Fruit fly (Drosophila melanogaster) whole organism, prepupa: ENCODE measurements around the gene sick.

Experiments
- CG10669 ChIP-seq: fragments of 200-800 bp; sonication (Bioruptor generic); optimal IDR thresholded peaks from 3 replicates; lab custom pipeline; 2018; ENCODE audit warnings: missing biosample characterization, mild to moderate bottlenecking, missing genetic modification characterization, moderate library complexity
- CG11294 ChIP-seq: fragments of 200-800 bp; sonication (Bioruptor generic); IDR thresholded peaks from 2 replicates; pipeline ENCODE4 v1.3.6; 2022; ENCODE audit warnings: missing biosample characterization, missing genetic modification characterization
- CG11762 ChIP-seq: fragments of 200-800 bp; sonication (Bioruptor generic); optimal IDR thresholded peaks from 3 replicates; lab custom pipeline; 2016; ENCODE audit warnings: missing biosample characterization, missing genetic modification characterization; ENCODE audit not compliant: insufficient read depth
- CG16779 ChIP-seq: fragments of 200-800 bp; sonication (Bioruptor generic); optimal IDR thresholded peaks from 3 replicates; lab custom pipeline; 2017; ENCODE audit warnings: missing biosample characterization, mild to moderate bottlenecking, missing genetic modification characterization
- CG31627 ChIP-seq: fragments of 200-800 bp; sonication (Bioruptor generic); optimal IDR thresholded peaks from 3 replicates; lab custom pipeline; 2016; ENCODE audit warnings: missing biosample characterization, missing genetic modification characterization
- CG6163 ChIP-seq: fragments of 200-800 bp; sonication (Bioruptor generic); IDR thresholded peaks from 3 replicates; pipeline ENCODE4 v1.3.6; 2022; ENCODE audit warnings: missing biosample characterization, missing genetic modification characterization
- CG6792 ChIP-seq: fragments of 200-800 bp; sonication (Bioruptor generic); optimal IDR thresholded peaks from 3 replicates; lab custom pipeline; 2016; ENCODE audit warnings: missing biosample characterization, missing genetic modification characterization
- CG6808 ChIP-seq: fragments of 200-800 bp; sonication (Bioruptor generic); optimal IDR thresholded peaks from 3 replicates; lab custom pipeline; 2017; ENCODE audit warnings: missing biosample characterization, missing genetic modification characterization, mild to moderate bottlenecking, moderate library complexity, missing genetic modification reagents
- CG6854 ChIP-seq: fragments of 200-800 bp; sonication (Bioruptor generic); optimal IDR thresholded peaks from 2 replicates; lab custom pipeline; 2017; ENCODE audit warnings: missing biosample characterization, mild to moderate bottlenecking, missing genetic modification characterization
- CG8319 ChIP-seq: fragments of 200-800 bp; sonication (Bioruptor generic); optimal IDR thresholded peaks from 3 replicates; lab custom pipeline; 2016; ENCODE audit warnings: missing biosample characterization, missing genetic modification characterization
- CG9139 ChIP-seq: fragments of 200-800 bp; sonication (Bioruptor generic); optimal IDR thresholded peaks from 3 replicates; lab custom pipeline; 2017; ENCODE audit warnings: missing biosample characterization, mild to moderate bottlenecking, missing genetic modification characterization
- Eip75B ChIP-seq: fragments of 200-800 bp; sonication (Bioruptor generic); optimal IDR thresholded peaks from 3 replicates; lab custom pipeline; 2016; ENCODE audit warnings: missing biosample characterization, missing genetic modification characterization
- Eip78C ChIP-seq: fragments of 200-800 bp; sonication (Bioruptor generic); peaks from one replicate; lab custom pipeline; 2016; ENCODE audit warnings: missing biosample characterization, missing genetic modification characterization
- Eip93F ChIP-seq: fragments of 200-800 bp; sonication (Bioruptor generic); optimal IDR thresholded peaks from 2 replicates; lab custom pipeline; 2016; ENCODE audit warnings: missing biosample characterization, mild to moderate bottlenecking, missing genetic modification characterization
- Smox ChIP-seq: fragments of 200-800 bp; sonication (Bioruptor generic); optimal IDR thresholded peaks from 3 replicates; lab custom pipeline; 2016; ENCODE audit warnings: missing biosample characterization, missing genetic modification characterization
- Sox102F ChIP-seq: fragments of 200-800 bp; sonication (Bioruptor generic); optimal IDR thresholded peaks from 2 replicates; lab custom pipeline; 2016; ENCODE audit warnings: missing biosample characterization, mild to moderate bottlenecking, missing genetic modification characterization
- Sox14 ChIP-seq: fragments of 200-800 bp; sonication (Bioruptor generic); optimal IDR thresholded peaks from 3 replicates; lab custom pipeline; 2016; ENCODE audit warnings: missing biosample characterization, missing genetic modification characterization
- achi ChIP-seq: fragments of 200-800 bp; sonication (Bioruptor generic); optimal IDR thresholded peaks from 3 replicates; lab custom pipeline; 2016; ENCODE audit warnings: missing biosample characterization, missing genetic modification characterization
- cyc ChIP-seq: fragments of 200-800 bp; sonication (Bioruptor generic); optimal IDR thresholded peaks from 3 replicates; lab custom pipeline; 2016; ENCODE audit warnings: missing biosample characterization, missing genetic modification characterization
- dsx ChIP-seq: fragments of 200-800 bp; optimal IDR thresholded peaks from 3 replicates; lab custom pipeline; 2019; ENCODE audit warnings: missing biosample characterization, mild to moderate bottlenecking, missing genetic modification characterization, moderate library complexity; ENCODE audit not compliant: poor library complexity, severe bottlenecking
- eg ChIP-seq: fragments of 200-800 bp; sonication (Bioruptor generic); IDR thresholded peaks from 3 replicates; pipeline ENCODE4 v1.3.6; 2022; ENCODE audit warnings: missing biosample characterization, missing genetic modification characterization
- esn ChIP-seq: fragments of 200-800 bp; sonication (Bioruptor generic); optimal IDR thresholded peaks from 2 replicates; lab custom pipeline; 2016; ENCODE audit warnings: missing biosample characterization, mild to moderate bottlenecking, missing genetic modification characterization, moderate library complexity
- fd59A ChIP-seq: fragments of 200-800 bp; sonication (Bioruptor generic); optimal IDR thresholded peaks from 2 replicates; lab custom pipeline; 2017; ENCODE audit warnings: missing biosample characterization, mild to moderate bottlenecking, missing genetic modification characterization, missing genetic modification reagents
- fd85E ChIP-seq: fragments of 200-800 bp; sonication (Bioruptor generic); optimal IDR thresholded peaks from 3 replicates; lab custom pipeline; 2016; ENCODE audit warnings: missing biosample characterization, missing genetic modification characterization
- fkh ChIP-seq: fragments of 200-800 bp; sonication (Bioruptor generic); optimal IDR thresholded peaks from 3 replicates; lab custom pipeline; 2017; ENCODE audit warnings: missing biosample characterization, mild to moderate bottlenecking, missing genetic modification characterization, moderate library complexity
- lz ChIP-seq: fragments of 200-800 bp; sonication (Bioruptor generic); optimal IDR thresholded peaks from 3 replicates; lab custom pipeline; 2016; ENCODE audit warnings: missing biosample characterization, missing genetic modification characterization
- net ChIP-seq: fragments of 200-800 bp; sonication (Bioruptor generic); optimal IDR thresholded peaks from 3 replicates; lab custom pipeline; 2016; ENCODE audit warnings: missing biosample characterization, missing genetic modification characterization
- salr ChIP-seq, 2 experiments: fragments of 200-800 bp; sonication (Bioruptor generic); optimal IDR thresholded peaks; 3 replicates each; lab custom pipeline; 2016 to 2018; ENCODE audit warnings: missing biosample characterization in 2 of 2, missing genetic modification characterization in 2 of 2, mild to moderate bottlenecking in 1 of 2
- spab ChIP-seq: fragments of 200-800 bp; sonication (Bioruptor generic); optimal IDR thresholded peaks from 2 replicates; lab custom pipeline; 2017; ENCODE audit warnings: missing biosample characterization, mild to moderate bottlenecking, missing genetic modification characterization, missing genetic modification reagents
- svp ChIP-seq: fragments of 200-800 bp; sonication (Bioruptor generic); peaks from one replicate; lab custom pipeline; 2016; ENCODE audit warnings: missing biosample characterization, missing genetic modification characterization

Gene sick

dm6 chr2L:20002086-20002485, 205.9 kb downstream of the sick start (continued):
- no peak for TF ChIP-seq CG11294 (GFP tag; lab: Robert Waterston, UW)
- no peak for TF ChIP-seq CG6163 (GFP tag; lab: Robert Waterston, UW)
- peak; percentile 23 for TF ChIP-seq CG8319 (GFP tag; lab: Kevin White, UChicago)
- TF ChIP-seq eg (GFP tag; lab: Robert Waterston, UW) = no peak
- TF ChIP-seq CG31627 (GFP tag; lab: Kevin White, UChicago) = peak; percentile 44
- TF ChIP-seq achi (GFP tag; lab: Kevin White, UChicago) = peak; percentile 51
- no peak for TF ChIP-seq CG6854 (GFP tag; lab: Kevin White, UChicago)
- TF ChIP-seq Eip93F (GFP tag; lab: Kevin White, UChicago) = no peak
- TF ChIP-seq CG11762 (GFP tag; lab: Kevin White, UChicago) = peak; percentile 19
- TF ChIP-seq CG6808 (GFP tag; lab: Kevin White, UChicago) = peak; percentile 54

DNA sequence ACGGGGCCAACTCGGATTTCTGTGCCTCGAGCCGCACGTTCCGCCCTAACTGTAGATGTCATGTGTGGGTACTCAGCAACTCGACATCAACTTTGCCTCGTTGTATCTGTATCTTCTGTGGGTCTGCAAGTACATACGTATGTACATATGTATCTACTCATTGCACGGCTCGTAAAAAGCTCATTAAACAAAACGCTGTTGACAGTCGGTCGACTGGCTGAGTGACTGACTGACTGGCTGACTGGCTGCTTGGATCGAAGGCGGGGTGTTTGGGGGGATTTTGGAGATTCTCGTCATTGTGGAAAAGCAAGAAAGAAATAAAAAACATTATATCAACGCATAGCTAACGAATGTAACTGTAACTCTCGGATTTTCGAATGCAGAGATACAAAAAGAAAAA, 208.2 kb downstream of the sick start:
- no peak for TF ChIP-seq CG9139
- peak; percentile 7 for TF ChIP-seq fkh
- no peak for TF ChIP-seq cyc (GFP tag; lab: Kevin White, UChicago)
- no peak for TF ChIP-seq svp
- no peak for TF ChIP-seq fd59A (GFP tag; lab: Kevin White, UChicago)

- TF ChIP-seq CG9139 = no peak
- TF ChIP-seq fd85E (GFP tag; lab: Kevin White, UChicago) = no peak
- no peak for TF ChIP-seq spab (GFP tag; lab: Kevin White, UChicago)
- no peak for TF ChIP-seq Sox14 (GFP tag; lab: Kevin White, UChicago)
- no peak for TF ChIP-seq Eip78C (GFP tag; lab: Kevin White, UChicago)
- no peak for TF ChIP-seq Eip75B (GFP tag; lab: Kevin White, UChicago)
- no peak for TF ChIP-seq salr (GFP tag; optimal IDR thresholded peaks at IDR 0.05; lab: Kevin White, UChicago)
- no peak for TF ChIP-seq CG6792 (GFP tag; lab: Kevin White, UChicago)
- TF ChIP-seq Sox102F (GFP tag; lab: Kevin White, UChicago) = no peak
- no peak for TF ChIP-seq Smox (GFP tag; lab: Kevin White, UChicago)
- TF ChIP-seq lz (GFP tag; lab: Kevin White, UChicago) = no peak
- TF ChIP-seq net = no peak
- no peak for TF ChIP-seq dsx (GFP tag; lab: Kevin White, UChicago)
- no peak for TF ChIP-seq achi (GFP tag; lab: Kevin White, UChicago)
- TF ChIP-seq esn = no peak
- TF ChIP-seq fd59A (GFP tag; lab: Kevin White, UChicago) = no peak
- no peak for TF ChIP-seq CG16779
- no peak for TF ChIP-seq CG10669 (GFP tag; lab: Kevin White, UChicago)
Measured at dm6 chr2L:20005064-20005463, 208.9 kb downstream of the sick start.
